Fruit fly (Drosophila melanogaster): ENCODE results near the gene CCT2.
A peak's percentile ranks its signal among the peaks of the same experiment; 100 is the strongest.

CCT2 gene

DNA sequence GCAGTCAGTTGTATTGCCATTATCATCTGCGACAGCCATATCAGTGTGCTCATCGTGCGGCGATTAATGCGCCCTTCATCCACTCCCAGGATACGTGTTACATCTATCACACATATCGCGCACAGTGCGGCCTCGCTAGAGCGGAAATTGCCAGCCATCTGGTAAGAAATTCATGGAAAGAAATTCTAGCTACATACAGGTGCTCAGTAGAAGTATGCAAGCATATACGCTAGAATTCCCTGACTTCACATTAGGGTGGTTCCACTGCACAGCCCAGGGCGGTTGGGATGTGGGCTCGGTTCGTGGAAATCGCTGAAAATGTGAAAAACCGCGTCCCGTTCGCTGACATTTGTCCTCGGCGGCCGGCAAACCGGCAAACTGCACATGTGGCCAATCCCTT, 51.9 kb downstream of the CCT2 start (continued):
- TF ChIP-seq dati (GFP tag; IDR thresholded peaks at IDR 0.05) = peak; percentile 67
- TF ChIP-seq CG16813 (GFP tag; IDR thresholded peaks at IDR 0.05; ENCODE audit: partially characterized antibody) = no peak
- no peak for TF ChIP-seq odd (GFP tag; optimal IDR thresholded peaks at IDR 0.05)
- no peak for TF ChIP-seq CG10274 (GFP tag; optimal IDR thresholded peaks at IDR 0.05)
- TF ChIP-seq amos (GFP tag; IDR thresholded peaks at IDR 0.05; ENCODE audit: partially characterized antibody) = no peak
- TF ChIP-seq CG15011 (GFP tag; optimal IDR thresholded peaks at IDR 0.05) = no peak
- peak; percentile 93 for TF ChIP-seq nerfin-1 (tag; optimal IDR thresholded peaks at IDR 0.05)
- peak; percentile 76 for TF ChIP-seq CG10979 (tag; optimal IDR thresholded peaks at IDR 0.05)
- no peak for TF ChIP-seq sc (optimal IDR thresholded peaks at IDR 0.05)
- TF ChIP-seq sc (GFP tag; optimal IDR thresholded peaks at IDR 0.05) = peak; percentile 40
- no peak for TF ChIP-seq emc (GFP tag; optimal IDR thresholded peaks at IDR 0.05)
- peak; percentile 72 for TF ChIP-seq CG7357 (GFP tag; IDR thresholded peaks at IDR 0.05)
- TF ChIP-seq Side (GFP tag; optimal IDR thresholded peaks at IDR 0.05) = peak; percentile 39
- peak; percentile 45 for TF ChIP-seq CG33213 (GFP tag; optimal IDR thresholded peaks at IDR 0.05)
- peak; percentile 72 for TF ChIP-seq NC2β (GFP tag; optimal IDR thresholded peaks at IDR 0.05)
- TF ChIP-seq CG6654 (GFP tag; optimal IDR thresholded peaks at IDR 0.05) = no peak
- TF ChIP-seq gcm (GFP tag; optimal IDR thresholded peaks at IDR 0.05) = peak; percentile 66
- peak; percentile 38; the same call in 1 of the 2 replicates for TF ChIP-seq CG11696 (GFP tag; IDR thresholded peaks at IDR 0.05)
- TF ChIP-seq Nf-YB (GFP tag; optimal IDR thresholded peaks at IDR 0.05) = peak; percentile 25
- TF ChIP-seq en (GFP tag; optimal IDR thresholded peaks at IDR 0.05) = no peak
- TF ChIP-seq nau (GFP tag; optimal IDR thresholded peaks at IDR 0.05) = no peak
- TF ChIP-seq Kr (GFP tag; optimal IDR thresholded peaks at IDR 0.05) = no peak
- TF ChIP-seq CG6765 (GFP tag; optimal IDR thresholded peaks at IDR 0.05) = peak; percentile 43
- no peak for TF ChIP-seq CG10565 (GFP tag; optimal IDR thresholded peaks at IDR 0.05)
- TF ChIP-seq zfh2 (GFP tag; optimal IDR thresholded peaks at IDR 0.05) = peak; percentile 13
- peak; percentile 58 for TF ChIP-seq CG12155 (GFP tag; optimal IDR thresholded peaks at IDR 0.05)
- peak; percentile 21 for TF ChIP-seq sug (tag; optimal IDR thresholded peaks at IDR 0.05)
- peak; percentile 75 for TF ChIP-seq NFAT (GFP tag; IDR thresholded peaks at IDR 0.05)
- peak; percentile 79 for TF ChIP-seq dmrt11E (tag; optimal IDR thresholded peaks at IDR 0.05)
- peak; percentile 67 for TF ChIP-seq ems (GFP tag; optimal IDR thresholded peaks at IDR 0.05)
- TF ChIP-seq Sox102F (GFP tag; optimal IDR thresholded peaks at IDR 0.05) = no peak
- peak; percentile 55 for TF ChIP-seq Ravus (GFP tag; IDR thresholded peaks at IDR 0.05)
- TF ChIP-seq NfI (GFP tag; optimal IDR thresholded peaks at IDR 0.05) = peak; percentile 59
- peak; percentile 63; the same call in 2 of the 3 replicates for TF ChIP-seq CG2889 (GFP tag; IDR thresholded peaks at IDR 0.05)
- TF ChIP-seq zen2 (GFP tag; IDR thresholded peaks at IDR 0.05; ENCODE audit: partially characterized antibody) = no peak
- peak; percentile 72 for TF ChIP-seq mam (GFP tag; optimal IDR thresholded peaks at IDR 0.05)
- TF ChIP-seq CG8388 (GFP tag; optimal IDR thresholded peaks at IDR 0.05) = peak; percentile 48
- TF ChIP-seq ara (GFP tag; IDR thresholded peaks at IDR 0.05) = peak; percentile 90
- TF ChIP-seq yki (optimal IDR thresholded peaks at IDR 0.05) = no peak
- peak; percentile 59 for TF ChIP-seq zen (tag; optimal IDR thresholded peaks at IDR 0.05)
- TF ChIP-seq her (GFP tag; optimal IDR thresholded peaks at IDR 0.05) = peak; percentile 56
- no peak for TF ChIP-seq CG7987 (GFP tag; optimal IDR thresholded peaks at IDR 0.05)
- peak; percentile 70 for TF ChIP-seq CG32767 (GFP tag; IDR thresholded peaks at IDR 0.05)
- TF ChIP-seq sd (tag; optimal IDR thresholded peaks at IDR 0.05) = peak; percentile 36
- peak; percentile 6 for TF ChIP-seq stwl (tag; optimal IDR thresholded peaks at IDR 0.05)
- TF ChIP-seq CG12104 (GFP tag; optimal IDR thresholded peaks at IDR 0.05) = peak; percentile 34
- peak; percentile 53 for TF ChIP-seq ewg (GFP tag; optimal IDR thresholded peaks at IDR 0.05)
- TF ChIP-seq trem (tag; optimal IDR thresholded peaks at IDR 0.05) = peak; percentile 31
- TF ChIP-seq CG6791 (GFP tag; IDR thresholded peaks at IDR 0.05; ENCODE audit: partially characterized antibody) = no peak
- TF ChIP-seq toy (GFP tag; IDR thresholded peaks at IDR 0.05) = peak; percentile 47; the same call in 1 of the 2 replicates
- peak; percentile 70 for TF ChIP-seq sim (GFP tag; IDR thresholded peaks at IDR 0.05)
